Fruit fly (Drosophila melanogaster): ENCODE data around the gene CG7631.
"Not testable (repeated sequence)": the region's sequence is repeated elsewhere in the genome, so short reads cannot be mapped to it uniquely, and the experiment has no call there.

The CG7631 gene

DNA sequence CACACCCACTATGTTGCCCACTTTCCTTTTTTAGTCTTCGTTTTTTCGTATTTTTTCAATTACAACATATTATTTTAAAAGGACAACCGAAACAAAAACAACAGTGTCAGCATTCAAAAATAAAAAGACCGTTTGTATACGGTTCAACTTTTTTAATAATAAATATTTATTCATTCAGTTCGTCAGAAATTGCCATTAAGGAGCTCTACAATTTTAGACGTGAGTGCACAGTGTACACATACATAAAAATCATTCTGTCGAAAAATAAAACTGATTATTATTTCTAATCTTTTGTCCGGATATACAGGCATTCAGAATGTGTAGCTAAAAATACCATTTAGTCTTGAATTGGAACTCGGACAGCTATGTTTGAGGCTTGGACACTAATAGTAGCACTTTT lies 41.4 kb downstream of the CG7631 start, which contains the start of gene CG18478:
Gene CG18478, plus strand, starts transcription at position 301 of the 400 bp plus-strand sequence.
- not testable (repeated sequence) for TF ChIP-seq Vsx1 (GFP tag; optimal IDR thresholded peaks at IDR 0.05); Mes4 (GFP tag; optimal IDR thresholded peaks at IDR 0.05); HLH4C (GFP tag; IDR thresholded peaks at IDR 0.05; ENCODE audit: partially characterized antibody)

DNA sequence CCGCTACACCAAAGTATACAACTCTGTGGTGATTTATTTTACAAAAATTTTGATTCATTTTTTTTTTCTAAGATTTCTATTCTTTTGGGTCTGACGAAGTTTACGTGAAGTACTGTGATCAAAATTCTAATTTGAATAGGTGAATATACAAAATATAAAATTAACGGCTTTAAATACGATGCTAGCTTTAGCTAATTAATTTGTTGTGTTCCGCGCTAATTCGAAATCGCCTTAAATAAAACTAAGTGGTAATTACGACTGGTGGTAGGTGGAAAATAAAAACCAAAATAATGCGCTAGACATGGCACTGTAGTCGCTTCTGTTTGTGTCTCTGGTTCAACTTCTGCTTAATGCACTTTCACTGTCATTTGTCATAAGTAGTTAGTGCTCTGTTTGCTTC lies 47.5 kb downstream of the CG7631 start, which contains the start of gene CG43923:
Gene CG43923, minus strand, starts transcription at position 101 of the 400 bp plus-strand sequence.
- not testable (repeated sequence) for TF ChIP-seq Xrp1 (GFP tag; IDR thresholded peaks at IDR 0.05); CG7987 (GFP tag; optimal IDR thresholded peaks at IDR 0.05); CG2120 (GFP tag; optimal IDR thresholded peaks at IDR 0.05)
